Fruit fly (Drosophila melanogaster) S2 (cell line): ENCODE data around the gene car.

Source experiments
- CG8478 ChIP-seq: fragments of >200 bp; optimal IDR thresholded peaks from 2 replicates; lab custom pipeline; 2018
- CTCF ChIP-seq, 2 experiments: fragments of >200 bp; optimal IDR thresholded peaks; 2 replicates each; lab custom pipeline; 2018

car gene

dm6 chrX:19578908-19579647, 13.3 kb downstream of the car start:
- TF ChIP-seq CG8478: no peak
- no peak for TF ChIP-seq CTCF (optimal IDR thresholded peaks at IDR 0.05; lab: Kevin White, UChicago)

- TF ChIP-seq CG8478 (no peak), CTCF (optimal IDR thresholded peaks at IDR 0.05; lab: Kevin White, UChicago) (no peak)
Observed at dm6 chrX:19579648-19580301, 14.0 kb downstream of the car start, which contains the start of gene Tao. Gene Tao, minus strand, starts transcription at chrX:19579800.

- TF ChIP-seq CTCF (optimal IDR thresholded peaks at IDR 0.05; lab: Kevin White, UChicago): no peak
- TF ChIP-seq CG8478: no peak
Observed at dm6 chrX:19581881-19582280, 16.1 kb downstream of the car start, which contains the start of gene CG14218. Gene CG14218, minus strand, starts transcription at chrX:19581981.

dm6 chrX:19582732-19583131, 16.9 kb downstream of the car start:
- TF ChIP-seq CTCF (optimal IDR thresholded peaks at IDR 0.05; lab: Kevin White, UChicago) (no peak), CG8478 (no peak)

dm6 chrX:19583317-19583716, 17.5 kb downstream of the car start, which contains the start of gene CG14204:
Gene CG14204, plus strand, starts transcription at chrX:19583617.
- TF ChIP-seq CTCF (optimal IDR thresholded peaks at IDR 0.05; lab: Kevin White, UChicago): no peak

- TF ChIP-seq CTCF (optimal IDR thresholded peaks at IDR 0.05; lab: Kevin White, UChicago) (peak; percentile 81 to 83), CG8478 (no peak)
Observed at dm6 chrX:19585142-19585541, 19.3 kb downstream of the car start.

- TF ChIP-seq CG8478: no peak
- no peak for TF ChIP-seq CTCF (optimal IDR thresholded peaks at IDR 0.05; lab: Kevin White, UChicago)
Observed at dm6 chrX:19590070-19590469, 24.3 kb downstream of the car start, which contains the start of gene CG14219. Gene CG14219, minus strand, starts transcription at chrX:19590170.

- no peak for TF ChIP-seq CTCF (optimal IDR thresholded peaks at IDR 0.05; lab: Kevin White, UChicago)
Observed at dm6 chrX:19590579-19590978, 24.8 kb downstream of the car start.

dm6 chrX:19592309-19592708, 26.5 kb downstream of the car start, which contains the start of gene CG14205:
Gene CG14205, plus strand, starts transcription at chrX:19592609.
- TF ChIP-seq CTCF (optimal IDR thresholded peaks at IDR 0.05; lab: Kevin White, UChicago) (no peak), CG8478 (no peak)

dm6 chrX:19595862-19596261, 30.0 kb downstream of the car start:
- TF ChIP-seq CTCF (optimal IDR thresholded peaks at IDR 0.05; lab: Kevin White, UChicago): no peak
- TF ChIP-seq CG8478: no peak

- TF ChIP-seq CTCF (optimal IDR thresholded peaks at IDR 0.05; lab: Kevin White, UChicago): no peak
- TF ChIP-seq CG8478: no peak
Observed at dm6 chrX:19597684-19598363, 32.0 kb downstream of the car start, which contains the start of gene RpS10b. Gene RpS10b, plus strand, starts transcription at chrX:19598031.

- TF ChIP-seq CTCF (optimal IDR thresholded peaks at IDR 0.05; lab: Kevin White, UChicago) (no peak), CG8478 (no peak)
Observed at dm6 chrX:19598503-19598902, 32.7 kb downstream of the car start.

- TF ChIP-seq CG8478 (no peak), CTCF (optimal IDR thresholded peaks at IDR 0.05; lab: Kevin White, UChicago) (no peak)
Observed at dm6 chrX:19601644-19602043, 35.8 kb downstream of the car start, which contains the start of gene CG14220. Gene CG14220, minus strand, starts transcription at chrX:19601851.

dm6 chrX:19602483-19602882, 36.7 kb downstream of the car start:
- TF ChIP-seq CG8478 (no peak), CTCF (optimal IDR thresholded peaks at IDR 0.05; lab: Kevin White, UChicago) (no peak)

- TF ChIP-seq CG8478: no peak
- no peak for TF ChIP-seq CTCF (optimal IDR thresholded peaks at IDR 0.05; lab: Kevin White, UChicago)
Observed at dm6 chrX:19603953-19604352, 38.1 kb downstream of the car start.

- TF ChIP-seq CTCF (optimal IDR thresholded peaks at IDR 0.05; lab: Kevin White, UChicago) (no peak), CG8478 (no peak)
Observed at dm6 chrX:19604997-19605396, 39.2 kb downstream of the car start, which contains the start of gene CG14207. Gene CG14207, plus strand, starts transcription at chrX:19605199.
